Worm (Caenorhabditis elegans): ENCODE data around the gene ttr-50.

ce11 chrIV:11673543-11673942 is 32.7 kb upstream of the ttr-50 start, which contains the start of gene inx-8:
- no peak for TF ChIP-seq him-1 (tag; optimal IDR thresholded peaks at IDR 0.05)
- TF ChIP-seq dao-5 (tag; optimal IDR thresholded peaks at IDR 0.05), result no peak
- TF ChIP-seq W03F9.2 (tag; optimal IDR thresholded peaks at IDR 0.05), result no peak

Measured in whole organism, L4/young adult.